ENCODE assay signal across 1 fruit fly cellular context in the genomic region with DNA sequence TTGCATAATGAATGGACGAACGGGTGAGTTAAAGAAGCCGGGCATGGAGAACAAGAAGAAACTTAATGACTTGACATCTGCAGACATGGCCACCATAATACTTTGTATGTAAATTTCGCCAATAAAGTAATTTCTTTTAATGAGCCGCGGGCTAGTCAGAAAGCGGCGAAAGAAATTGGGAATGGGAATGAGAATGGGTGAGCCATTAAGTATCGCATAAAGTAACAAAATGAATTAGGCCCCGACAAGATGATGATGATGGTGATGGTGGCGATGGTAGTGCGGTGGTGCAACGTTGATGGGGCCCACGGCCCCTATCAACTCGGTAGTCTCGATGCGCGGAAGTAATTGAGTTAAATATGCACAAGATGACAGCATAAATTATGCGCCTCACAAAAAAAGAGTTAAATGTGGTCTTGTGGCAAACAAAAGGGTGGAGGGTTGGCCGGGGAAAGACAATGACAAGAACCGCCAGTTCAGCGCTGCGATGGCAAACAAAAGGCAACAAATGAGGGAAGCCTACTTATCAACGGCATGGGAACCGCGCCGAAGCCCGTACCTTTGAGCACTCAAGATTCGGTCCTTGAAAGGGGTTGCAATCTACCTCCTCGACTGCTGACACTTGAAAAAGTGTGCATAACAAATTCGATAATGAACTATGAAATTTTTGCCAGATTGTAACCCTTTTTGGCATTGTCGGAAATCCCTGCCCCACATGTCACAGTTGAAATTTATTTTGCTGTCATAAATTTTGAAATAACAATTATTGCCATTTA.
A peak's percentile ranks its signal among the peaks of the same experiment; 100 is the strongest.
TF ChIP-seq lines count a peak whose summit lies in the region.

No protein-coding gene starts in this region.

TF ChIP-seq in whole organism, embryonic, 481 proteins besides CTCF, POLR2A, EP300 and RAD21 (continued from another document):
- no peak for TF ChIP-seq Blimp-1 (GFP tag; optimal IDR thresholded peaks at IDR 0.05; lab: Kevin White, UChicago)
- no peak for TF ChIP-seq CG16813 (GFP tag; IDR thresholded peaks at IDR 0.05; lab: Robert Waterston, UW; ENCODE audit: partially characterized antibody)
- TF ChIP-seq TFAM (GFP tag; optimal IDR thresholded peaks at IDR 0.05; lab: Kevin White, UChicago) = no peak
- TF ChIP-seq Vsx1 (GFP tag; optimal IDR thresholded peaks at IDR 0.05; lab: Kevin White, UChicago) = no peak
- TF ChIP-seq Abd-B (GFP tag; optimal IDR thresholded peaks at IDR 0.05; lab: Kevin White, UChicago) = no peak
- peak; percentile 92 for TF ChIP-seq abd-A (tag; optimal IDR thresholded peaks at IDR 0.05; lab: Kevin White, UChicago)
- TF ChIP-seq run (tag; optimal IDR thresholded peaks at IDR 0.05; lab: Kevin White, UChicago) = no peak
- no peak for TF ChIP-seq CG31388 (GFP tag; optimal IDR thresholded peaks at IDR 0.05; lab: Kevin White, UChicago)
- TF ChIP-seq CG11398 (GFP tag; optimal IDR thresholded peaks at IDR 0.05; lab: Kevin White, UChicago) = no peak
- no peak for TF ChIP-seq CG14014 (GFP tag; IDR thresholded peaks at IDR 0.05; lab: Robert Waterston, UW)
- no peak for TF ChIP-seq Antp (GFP tag; optimal IDR thresholded peaks at IDR 0.05; lab: Kevin White, UChicago)
- peak; percentile 18 for TF ChIP-seq cad (GFP tag; optimal IDR thresholded peaks at IDR 0.05; lab: Kevin White, UChicago)
- no peak for TF ChIP-seq Hmx (GFP tag; optimal IDR thresholded peaks at IDR 0.05; lab: Kevin White, UChicago)
- no peak for TF ChIP-seq CG4707 (GFP tag; optimal IDR thresholded peaks at IDR 0.05; lab: Kevin White, UChicago)
- no peak for TF ChIP-seq inv (GFP tag; IDR thresholded peaks at IDR 0.05; lab: Robert Waterston, UW; ENCODE audit: partially characterized antibody)
- TF ChIP-seq pnt (GFP tag; optimal IDR thresholded peaks at IDR 0.05; lab: Kevin White, UChicago) = no peak
- TF ChIP-seq en (GFP tag; optimal IDR thresholded peaks at IDR 0.05; lab: Kevin White, UChicago) = no peak
- no peak for TF ChIP-seq ara (GFP tag; IDR thresholded peaks at IDR 0.05; lab: Robert Waterston, UW)
- no peak for TF ChIP-seq CG9797 (GFP tag; optimal IDR thresholded peaks at IDR 0.05; lab: Kevin White, UChicago)
- TF ChIP-seq salm (tag; optimal IDR thresholded peaks at IDR 0.05; lab: Kevin White, UChicago) = no peak
- no peak for TF ChIP-seq CG3838 (GFP tag; optimal IDR thresholded peaks at IDR 0.05; lab: Kevin White, UChicago)
- 0 out of 3 replicates have a peak, but pooled peaks have one; percentile 32 for TF ChIP-seq CG6791 (GFP tag; IDR thresholded peaks at IDR 0.05; lab: Robert Waterston, UW; ENCODE audit: partially characterized antibody)
- peak; percentile 79 for TF ChIP-seq gsb-n (tag; optimal IDR thresholded peaks at IDR 0.05; lab: Kevin White, UChicago)
- no peak for TF ChIP-seq CG16779 (GFP tag; IDR thresholded peaks at IDR 0.05; lab: Robert Waterston, UW)
- no peak for TF ChIP-seq CG10147 (GFP tag; optimal IDR thresholded peaks at IDR 0.05; lab: Kevin White, UChicago)
- no peak for TF ChIP-seq CG1792 (GFP tag; optimal IDR thresholded peaks at IDR 0.05; lab: Kevin White, UChicago)
- no peak for TF ChIP-seq CG18011 (GFP tag; optimal IDR thresholded peaks at IDR 0.05; lab: Kevin White, UChicago)
- TF ChIP-seq E2f1 (GFP tag; IDR thresholded peaks at IDR 0.05; lab: Robert Waterston, UW) = no peak
- TF ChIP-seq vvl (GFP tag; IDR thresholded peaks at IDR 0.05; lab: Robert Waterston, UW) = peak; percentile 76; the same call in 1 of the 2 replicates
- peak; percentile 82 for TF ChIP-seq Kr (GFP tag; optimal IDR thresholded peaks at IDR 0.05; lab: Kevin White, UChicago)
- no peak for TF ChIP-seq CG4282 (GFP tag; optimal IDR thresholded peaks at IDR 0.05; lab: Kevin White, UChicago)
- no peak for TF ChIP-seq danr (GFP tag; IDR thresholded peaks at IDR 0.05; lab: Robert Waterston, UW)
- TF ChIP-seq CG2199 (GFP tag; IDR thresholded peaks at IDR 0.05; lab: Robert Waterston, UW) = 0 out of 3 replicates have a peak, but pooled peaks have one; percentile 34
- TF ChIP-seq Optix (GFP tag; IDR thresholded peaks at IDR 0.05; lab: Robert Waterston, UW) = no peak
- TF ChIP-seq CG4328 (GFP tag; optimal IDR thresholded peaks at IDR 0.05; lab: Kevin White, UChicago) = no peak
- no peak for TF ChIP-seq CG4360 (GFP tag; IDR thresholded peaks at IDR 0.05; lab: Robert Waterston, UW)
- TF ChIP-seq fu2 (GFP tag; optimal IDR thresholded peaks at IDR 0.05; lab: Kevin White, UChicago) = no peak
- TF ChIP-seq ind (GFP tag; optimal IDR thresholded peaks at IDR 0.05; lab: Kevin White, UChicago) = no peak
- TF ChIP-seq gcm (GFP tag; optimal IDR thresholded peaks at IDR 0.05; lab: Kevin White, UChicago) = peak; percentile 82
- no peak for TF ChIP-seq NK7.1 (GFP tag; optimal IDR thresholded peaks at IDR 0.05; lab: Kevin White, UChicago)
- no peak for TF ChIP-seq CG2712 (tag; optimal IDR thresholded peaks at IDR 0.05; lab: Kevin White, UChicago)
- TF ChIP-seq ssp (GFP tag; IDR thresholded peaks at IDR 0.05; lab: Robert Waterston, UW) = no peak
- no peak for TF ChIP-seq Bdp1 (GFP tag; optimal IDR thresholded peaks at IDR 0.05; lab: Kevin White, UChicago)
- no peak for TF ChIP-seq bab2 (GFP tag; optimal IDR thresholded peaks at IDR 0.05; lab: Kevin White, UChicago)
- TF ChIP-seq sqz (GFP tag; optimal IDR thresholded peaks at IDR 0.05; lab: Kevin White, UChicago) = peak; percentile 30
- TF ChIP-seq NC2α (GFP tag; optimal IDR thresholded peaks at IDR 0.05; lab: Kevin White, UChicago) = no peak
- no peak for TF ChIP-seq Nf-YB (GFP tag; optimal IDR thresholded peaks at IDR 0.05; lab: Kevin White, UChicago)
- TF ChIP-seq seq (GFP tag; IDR thresholded peaks at IDR 0.05; lab: Robert Waterston, UW) = 0 out of 2 replicates have a peak, but pooled peaks have one; percentile 22
- no peak for TF ChIP-seq yki (optimal IDR thresholded peaks at IDR 0.05; lab: Kevin White, UChicago)
- no peak for TF ChIP-seq CG34376 (GFP tag; optimal IDR thresholded peaks at IDR 0.05; lab: Kevin White, UChicago)
